Worm (Caenorhabditis elegans) whole organism, midembryonic: ENCODE results near the gene col-163.

Experiments
- cog-1 ChIP-seq: sonication (generic microtip); optimal IDR thresholded peaks from 2 replicates; lab custom pipeline; 2016; ENCODE audit warnings: missing genetic modification characterization, missing compliant biosample characterization
- ztf-23 ChIP-seq: fragments of 200-800 bp; sonication (Bioruptor generic); IDR thresholded peaks from 2 replicates; pipeline ENCODE4 v1.3.6; 2022; ENCODE audit warnings: missing genetic modification reagents, missing genetic modification characterization, missing compliant biosample characterization
- ztf-29 ChIP-seq: fragments of 200-800 bp; sonication (Bioruptor generic); IDR thresholded peaks from 2 replicates; pipeline ENCODE4 v1.3.6; 2022; ENCODE audit warnings: missing genetic modification reagents, missing genetic modification characterization, missing compliant biosample characterization

DNA sequence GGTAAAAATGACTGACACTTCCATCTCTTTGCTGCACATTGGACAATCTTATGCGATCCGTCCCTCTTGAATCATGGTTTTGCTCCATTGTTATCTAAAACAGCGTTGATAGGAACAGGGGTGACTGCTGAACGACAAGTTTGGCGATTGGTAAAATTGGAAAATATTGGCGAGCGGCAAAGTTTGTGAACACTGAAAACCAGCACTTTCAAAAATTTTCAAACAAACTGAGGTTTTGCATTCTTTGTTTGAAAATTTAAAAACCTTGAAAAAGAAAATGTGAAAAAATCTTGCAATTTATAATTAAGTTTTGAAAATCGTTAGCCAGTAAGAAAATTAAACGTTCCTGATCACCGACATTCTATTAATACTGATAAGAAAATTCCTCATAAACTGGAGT lies 33.4 kb upstream of the col-163 start, which contains the start of gene F26F2.3:
- no peak for TF ChIP-seq ztf-29 (GFP tag; lab: Robert Waterston, UW)
- no peak for TF ChIP-seq ztf-23 (GFP tag; lab: Robert Waterston, UW)
- TF ChIP-seq cog-1 (tag; lab: Kevin White, UChicago), result no peak
